Worm (Caenorhabditis elegans) whole organism, L3 larva: ENCODE measurements around the gene clec-58.

Experiments
- R02D3.7 ChIP-seq: fragments of 150-350 bp; optimal IDR thresholded peaks from 2 replicates; lab custom pipeline; 2014; ENCODE audit warnings: missing biosample characterization, missing genetic modification characterization
- ZK546.5 ChIP-seq: sonication (generic microtip); optimal IDR thresholded peaks from 2 replicates; lab custom pipeline; 2017; ENCODE audit warnings: missing biosample characterization, missing genetic modification characterization
- aly-2 ChIP-seq: fragments of 150-350 bp; optimal IDR thresholded peaks from 2 replicates; lab custom pipeline; 2014; ENCODE audit warnings: missing biosample characterization, missing genetic modification characterization
- ama-1 ChIP-seq: fragments of 150-350 bp; optimal IDR thresholded peaks from 2 replicates; lab custom pipeline; 2018
- ceh-16 ChIP-seq: sonication (generic microtip); optimal IDR thresholded peaks from 2 replicates; lab custom pipeline; 2017; ENCODE audit warnings: missing biosample characterization, missing genetic modification characterization
- ceh-28 ChIP-seq: fragments of 150-350 bp; optimal IDR thresholded peaks from 2 replicates; lab custom pipeline; 2014; ENCODE audit warnings: missing biosample characterization, missing genetic modification reagents, missing genetic modification characterization
- ceh-82 ChIP-seq: fragments of 150-350 bp; optimal IDR thresholded peaks from 2 replicates; lab custom pipeline; 2014; ENCODE audit warnings: missing biosample characterization, missing genetic modification characterization
- ceh-9 ChIP-seq: sonication (generic microtip); optimal IDR thresholded peaks from 2 replicates; lab custom pipeline; 2018; ENCODE audit warnings: missing biosample characterization, missing genetic modification characterization
- daf-12 ChIP-seq: fragments of 150-350 bp; optimal IDR thresholded peaks from 2 replicates; lab custom pipeline; 2014; ENCODE audit warnings: missing biosample characterization, missing genetic modification reagents, missing genetic modification characterization
- egl-27 ChIP-seq: sonication (generic microtip); optimal IDR thresholded peaks from 4 replicates; lab custom pipeline; 2017; ENCODE audit warnings: missing biosample characterization, missing genetic modification reagents, missing genetic modification characterization
- egl-5 ChIP-seq: fragments of 150-350 bp; optimal IDR thresholded peaks from 2 replicates; lab custom pipeline; 2017; ENCODE audit warnings: missing biosample characterization, missing genetic modification reagents, missing genetic modification characterization, inconsistent platforms
- elt-1 ChIP-seq: fragments of 150-350 bp; optimal IDR thresholded peaks from 2 replicates; lab custom pipeline; 2014; ENCODE audit warnings: missing biosample characterization, missing genetic modification characterization
- elt-2 ChIP-seq: sonication (generic microtip); optimal IDR thresholded peaks from 2 replicates; lab custom pipeline; 2016; ENCODE audit warnings: missing genetic modification reagents, mild to moderate bottlenecking, missing genetic modification characterization, missing compliant biosample characterization
- elt-3 ChIP-seq, 3 experiments: fragments of 150-350 bp in 1 of 3; sonication (generic microtip) in 2 of 3; optimal IDR thresholded peaks; 2 replicates in 2 of 3; 4 replicates in 1 of 3; lab custom pipeline; 2014 to 2017; ENCODE audit warnings: missing biosample characterization in 3 of 3, missing genetic modification characterization in 3 of 3
- fkh-10 ChIP-seq: sonication (generic microtip); optimal IDR thresholded peaks from 2 replicates; lab custom pipeline; 2017; ENCODE audit warnings: missing biosample characterization, missing genetic modification reagents, missing genetic modification characterization
- fkh-2 ChIP-seq: fragments of 150-350 bp; optimal IDR thresholded peaks from 2 replicates; lab custom pipeline; 2014; ENCODE audit warnings: missing biosample characterization, missing genetic modification reagents, missing genetic modification characterization
- fos-1 ChIP-seq: fragments of 150-350 bp; optimal IDR thresholded peaks from 2 replicates; lab custom pipeline; 2014; ENCODE audit warnings: missing biosample characterization, missing genetic modification characterization
- hmg-11 ChIP-seq: sonication (generic microtip); optimal IDR thresholded peaks from 2 replicates; lab custom pipeline; 2016; ENCODE audit warnings: missing genetic modification characterization, missing compliant biosample characterization
- jun-1 ChIP-seq: fragments of 150-350 bp; optimal IDR thresholded peaks from 2 replicates; lab custom pipeline; 2014; ENCODE audit warnings: missing biosample characterization, missing genetic modification reagents, missing genetic modification characterization
- lin-15B ChIP-seq: fragments of 150-350 bp; optimal IDR thresholded peaks from 2 replicates; lab custom pipeline; 2014; ENCODE audit warnings: missing biosample characterization, missing genetic modification characterization
- lin-39 ChIP-seq: fragments of 150-350 bp; optimal IDR thresholded peaks from 2 replicates; lab custom pipeline; 2018; ENCODE audit warnings: missing biosample characterization, missing genetic modification reagents, missing genetic modification characterization
- lsy-12 ChIP-seq: sonication (generic microtip); optimal IDR thresholded peaks from 2 replicates; lab custom pipeline; 2016; ENCODE audit warnings: mild to moderate bottlenecking, missing genetic modification characterization, missing compliant biosample characterization
- mdl-1 ChIP-seq: fragments of 150-350 bp; optimal IDR thresholded peaks from 2 replicates; lab custom pipeline; 2014; ENCODE audit warnings: missing biosample characterization, missing genetic modification characterization
- mml-1 ChIP-seq: fragments of 150-350 bp; sonication (generic microtip); optimal IDR thresholded peaks from 3 replicates; lab custom pipeline; 2014; ENCODE audit warnings: missing biosample characterization, missing genetic modification characterization
- nfya-1 ChIP-seq: sonication (generic microtip); optimal IDR thresholded peaks from 2 replicates; lab custom pipeline; 2017; ENCODE audit warnings: missing genetic modification characterization, mild to moderate bottlenecking, missing compliant biosample characterization, antibody characterized with exemption, moderate library complexity; ENCODE audit not compliant: insufficient read depth
- nhr-11 ChIP-seq: fragments of 150-350 bp; optimal IDR thresholded peaks from 2 replicates; lab custom pipeline; 2014; ENCODE audit warnings: missing biosample characterization, missing genetic modification characterization
- nhr-12 ChIP-seq: fragments of 150-350 bp; optimal IDR thresholded peaks from 2 replicates; lab custom pipeline; 2014; ENCODE audit warnings: missing biosample characterization, missing genetic modification characterization
- nhr-23 ChIP-seq: fragments of 150-350 bp; optimal IDR thresholded peaks from 2 replicates; lab custom pipeline; 2014; ENCODE audit warnings: missing biosample characterization, missing genetic modification reagents, missing genetic modification characterization
- nhr-237 ChIP-seq: fragments of 150-350 bp; optimal IDR thresholded peaks from 2 replicates; lab custom pipeline; 2014; ENCODE audit warnings: missing biosample characterization, missing genetic modification characterization
- nhr-25 ChIP-seq: sonication (generic microtip); optimal IDR thresholded peaks from 2 replicates; lab custom pipeline; 2017; ENCODE audit warnings: missing biosample characterization, missing genetic modification characterization
- nhr-43 ChIP-seq: sonication (generic microtip); optimal IDR thresholded peaks from 2 replicates; lab custom pipeline; 2016; ENCODE audit warnings: mild to moderate bottlenecking, missing genetic modification characterization, missing compliant biosample characterization; ENCODE audit not compliant: poor library complexity, severe bottlenecking
- nhr-67 ChIP-seq: fragments of 150-350 bp; optimal IDR thresholded peaks from 2 replicates; lab custom pipeline; 2014; ENCODE audit warnings: missing biosample characterization, missing genetic modification characterization
- pha-4 ChIP-seq: fragments of 150-350 bp; optimal IDR thresholded peaks from 2 replicates; lab custom pipeline; 2014; ENCODE audit warnings: missing biosample characterization, missing genetic modification reagents, missing genetic modification characterization
- pqm-1 ChIP-seq: fragments of 150-350 bp; optimal IDR thresholded peaks from 2 replicates; lab custom pipeline; 2017; ENCODE audit warnings: missing biosample characterization, missing genetic modification characterization, inconsistent platforms
- sea-2 ChIP-seq: fragments of 150-350 bp; sonication (generic microtip); optimal IDR thresholded peaks from 4 replicates; lab custom pipeline; 2014; ENCODE audit warnings: missing biosample characterization, missing genetic modification reagents, missing genetic modification characterization
- skn-1 ChIP-seq: fragments of 150-350 bp; optimal IDR thresholded peaks from 2 replicates; lab custom pipeline; 2014; ENCODE audit warnings: missing biosample characterization, missing genetic modification characterization
- tbx-2 ChIP-seq: sonication (generic microtip); optimal IDR thresholded peaks from 2 replicates; lab custom pipeline; 2016; ENCODE audit warnings: mild to moderate bottlenecking, missing genetic modification characterization, missing compliant biosample characterization
- unc-39 ChIP-seq: sonication (generic microtip); optimal IDR thresholded peaks from 4 replicates; lab custom pipeline; 2017; ENCODE audit warnings: missing biosample characterization, missing genetic modification characterization
- unc-62 ChIP-seq: fragments of 150-350 bp; sonication (generic microtip); optimal IDR thresholded peaks from 4 replicates; lab custom pipeline; 2014; ENCODE audit warnings: missing biosample characterization, missing genetic modification reagents, missing genetic modification characterization
- zag-1 ChIP-seq: fragments of 150-350 bp; optimal IDR thresholded peaks from 2 replicates; lab custom pipeline; 2014; ENCODE audit warnings: missing biosample characterization, missing genetic modification characterization
- ztf-11 ChIP-seq: fragments of 150-350 bp; optimal IDR thresholded peaks from 2 replicates; lab custom pipeline; 2014; ENCODE audit warnings: missing biosample characterization, missing genetic modification characterization
- ztf-4 ChIP-seq: fragments of 150-350 bp; optimal IDR thresholded peaks from 2 replicates; lab custom pipeline; 2014; ENCODE audit warnings: missing biosample characterization, missing genetic modification characterization

clec-58 gene

ce11 chrII:10502491-10503063 lies 26.6 kb upstream of the clec-58 start, which contains the start of gene myrf-1 (continued):
- TF ChIP-seq ZK546.5 (tag; lab: Kevin White, UChicago) (no peak), fos-1 (tag; lab: Kevin White, UChicago) (peak; percentile 48), fkh-10 (GFP tag; lab: Kevin White, UChicago) (peak; percentile 17), nhr-43 (peak; percentile 74)
- TF ChIP-seq, all 47 proteins: peak for 31

- TF ChIP-seq nhr-43, result peak; percentile 74
- peak; percentile 55 for TF ChIP-seq nhr-23 (tag; lab: Kevin White, UChicago)
- no peak for TF ChIP-seq mml-1
- TF ChIP-seq lin-39 (tag; lab: Kevin White, UChicago), result peak; percentile 50
- TF ChIP-seq hmg-11 (tag; lab: Kevin White, UChicago), result peak; percentile 51
- TF ChIP-seq pha-4 (tag; lab: Kevin White, UChicago), result peak; percentile 9
- TF ChIP-seq nhr-25 (tag; lab: Kevin White, UChicago), result peak; percentile 83
- TF ChIP-seq elt-1 (tag; lab: Kevin White, UChicago), result peak; percentile 59
- no peak for TF ChIP-seq nhr-11 (tag; lab: Kevin White, UChicago)
- no peak for TF ChIP-seq egl-27
- peak; percentile 67 for TF ChIP-seq ama-1 (lab: Kevin White, UChicago)
- TF ChIP-seq elt-2 (tag; lab: Kevin White, UChicago), result no peak
- peak; percentile 69 for TF ChIP-seq skn-1 (tag; lab: Kevin White, UChicago)
- TF ChIP-seq tbx-2 (tag; lab: Kevin White, UChicago), result no peak
- no peak for TF ChIP-seq ztf-4 (tag; lab: Kevin White, UChicago)
- peak; percentile 79 for TF ChIP-seq nfya-1
- no peak for TF ChIP-seq fkh-10 (GFP tag; lab: Kevin White, UChicago)
- peak; percentile 51 for TF ChIP-seq egl-5 (tag; lab: Kevin White, UChicago)
- TF ChIP-seq lin-15B (tag; lab: Kevin White, UChicago), result peak; percentile 52
- no peak for TF ChIP-seq daf-12 (tag; lab: Kevin White, UChicago)
- TF ChIP-seq aly-2 (tag; lab: Kevin White, UChicago), result no peak
- TF ChIP-seq mdl-1 (tag; lab: Kevin White, UChicago), result peak; percentile 39
- peak; percentile 77 for TF ChIP-seq unc-62 (GFP tag; lab: Kevin White, UChicago)
- no peak for TF ChIP-seq sea-2 (GFP tag; lab: Kevin White, UChicago)
- no peak for TF ChIP-seq nhr-237 (tag; lab: Kevin White, UChicago)
- peak; percentile 22 for TF ChIP-seq R02D3.7 (tag; lab: Kevin White, UChicago)
- TF ChIP-seq fkh-2, result no peak
- no peak for TF ChIP-seq ceh-16 (tag; lab: Kevin White, UChicago)
- TF ChIP-seq pqm-1 (tag; lab: Kevin White, UChicago), result peak; percentile 38
- TF ChIP-seq ztf-11 (tag; lab: Kevin White, UChicago), result no peak
- TF ChIP-seq ceh-28, result peak; percentile 30
- peak; percentile 46 for TF ChIP-seq lsy-12 (tag; lab: Kevin White, UChicago)
- TF ChIP-seq, all 47 proteins: peak for 18
Observed at ce11 chrII:10501578-10501977, 25.6 kb upstream of the clec-58 start.

- TF ChIP-seq nhr-25 (tag; lab: Kevin White, UChicago) (peak; percentile 76), nhr-23 (tag; lab: Kevin White, UChicago) (peak; percentile 82), fkh-10 (GFP tag; lab: Kevin White, UChicago) (no peak), elt-3 (tag; optimal IDR thresholded peaks at IDR 0.05; lab: Kevin White, UChicago) (peak in 1 of 3 experiments; percentile 16)
Observed at ce11 chrII:10500674-10501073, 24.7 kb upstream of the clec-58 start.

ce11 chrII:10495912-10496311 lies 20.0 kb upstream of the clec-58 start, which contains the start of gene ZK666.12:
Gene ZK666.12, plus strand, starts transcription at chrII:10496212.
- no peak for TF ChIP-seq nhr-11 (tag; lab: Kevin White, UChicago)
- TF ChIP-seq lin-39 (tag; lab: Kevin White, UChicago), result no peak
- TF ChIP-seq nhr-12, result no peak
- no peak for TF ChIP-seq nhr-43
- TF ChIP-seq nhr-25 (tag; lab: Kevin White, UChicago), result no peak
- no peak for TF ChIP-seq aly-2 (tag; lab: Kevin White, UChicago)
- TF ChIP-seq lsy-12 (tag; lab: Kevin White, UChicago), result no peak
- no peak for TF ChIP-seq nfya-1
- no peak for TF ChIP-seq zag-1 (tag; lab: Kevin White, UChicago)
- TF ChIP-seq ZK546.5 (tag; lab: Kevin White, UChicago), result no peak
- TF ChIP-seq nhr-67, result no peak
- TF ChIP-seq elt-2 (tag; lab: Kevin White, UChicago), result no peak
- no peak for TF ChIP-seq ceh-82 (tag; lab: Kevin White, UChicago)
- no peak for TF ChIP-seq unc-39 (tag; lab: Kevin White, UChicago)
- no peak for TF ChIP-seq ceh-9 (tag; lab: Kevin White, UChicago)
- TF ChIP-seq tbx-2 (tag; lab: Kevin White, UChicago), result no peak
- no peak for TF ChIP-seq jun-1 (tag; lab: Kevin White, UChicago)
- no peak for TF ChIP-seq R02D3.7 (tag; lab: Kevin White, UChicago)
- no peak for TF ChIP-seq fkh-2
- TF ChIP-seq pha-4 (tag; lab: Kevin White, UChicago), result no peak
